Worm (Caenorhabditis elegans): ENCODE measurements around the gene ins-1.
A peak's percentile ranks its signal among the peaks of the same experiment; 100 is the strongest.

ins-1 gene

ce11 chrIV:10419896-10420295 is 16.6 kb upstream of the ins-1 start (continued):
- peak; percentile 44 for TF ChIP-seq C34F6.9 (tag; optimal IDR thresholded peaks at IDR 0.05)
- TF ChIP-seq ztf-1 (GFP tag; conservative IDR thresholded peaks at IDR 0.05): no peak

ce11 chrIV:10420440-10420839 is 16.1 kb upstream of the ins-1 start:
- TF ChIP-seq fos-1 (tag; optimal IDR thresholded peaks at IDR 0.05) (peak; percentile 71), mbf-1 (tag; optimal IDR thresholded peaks at IDR 0.05) (no peak)

ce11 chrIV:10421256-10421655 is 15.2 kb upstream of the ins-1 start:
- TF ChIP-seq lin-11 (tag; optimal IDR thresholded peaks at IDR 0.05) (no peak), unc-39 (tag; optimal IDR thresholded peaks at IDR 0.05) (no peak), blmp-1 (tag; optimal IDR thresholded peaks at IDR 0.05; ENCODE audit: insufficient read depth) (peak; percentile 41), zag-1 (tag; optimal IDR thresholded peaks at IDR 0.05) (no peak), aly-2 (tag; optimal IDR thresholded peaks at IDR 0.05) (no peak), sem-4 (tag; optimal IDR thresholded peaks at IDR 0.05) (no peak), nhr-129 (tag; optimal IDR thresholded peaks at IDR 0.05) (peak; percentile 18)

- TF ChIP-seq blmp-1 (tag; optimal IDR thresholded peaks at IDR 0.05; ENCODE audit: insufficient read depth) (no peak), F13H6.1 (tag; optimal IDR thresholded peaks at IDR 0.05) (peak; percentile 38)
Measured at ce11 chrIV:10422230-10422629, 14.3 kb upstream of the ins-1 start.

ce11 chrIV:10424535-10424934 is 12.0 kb upstream of the ins-1 start, which contains the start of gene F13B12.1:
F13B12.1 (minus strand) TSS chrIV:10424635.
- no peak for TF ChIP-seq sma-9 (GFP tag; optimal IDR thresholded peaks at IDR 0.05)
- TF ChIP-seq sma-9 (tag; optimal IDR thresholded peaks at IDR 0.05): no peak
- no peak for TF ChIP-seq R02D3.7 (tag; optimal IDR thresholded peaks at IDR 0.05)

ce11 chrIV:10425129-10425528 is 11.4 kb upstream of the ins-1 start:
- TF ChIP-seq unc-55 (GFP tag; optimal IDR thresholded peaks at IDR 0.05) (peak; percentile 47), C34F6.9 (tag; optimal IDR thresholded peaks at IDR 0.05) (peak; percentile 37), crh-2 (tag; optimal IDR thresholded peaks at IDR 0.05) (peak; percentile 6), F13H6.1 (tag; optimal IDR thresholded peaks at IDR 0.05) (peak; percentile 24), nhr-237 (tag; optimal IDR thresholded peaks at IDR 0.05) (no peak), skn-1 (tag; optimal IDR thresholded peaks at IDR 0.05) (no peak), lsy-2 (tag; optimal IDR thresholded peaks at IDR 0.05) (peak in 1 of 2 experiments; percentile 53), nhr-129 (tag; optimal IDR thresholded peaks at IDR 0.05) (peak; percentile 24), fos-1 (tag; optimal IDR thresholded peaks at IDR 0.05) (peak; percentile 21), lin-39 (tag; optimal IDR thresholded peaks at IDR 0.05) (no peak)

- no peak for TF ChIP-seq mbf-1 (tag; optimal IDR thresholded peaks at IDR 0.05)
- peak; percentile 5 for TF ChIP-seq skn-1 (tag; optimal IDR thresholded peaks at IDR 0.05)
- TF ChIP-seq fos-1 (tag; optimal IDR thresholded peaks at IDR 0.05): peak; percentile 32
- TF ChIP-seq crh-2 (tag; optimal IDR thresholded peaks at IDR 0.05): no peak
- TF ChIP-seq ZK546.5 (tag; optimal IDR thresholded peaks at IDR 0.05): no peak
- TF ChIP-seq nhr-11 (tag; optimal IDR thresholded peaks at IDR 0.05): no peak
- no peak for TF ChIP-seq blmp-1 (tag; optimal IDR thresholded peaks at IDR 0.05; ENCODE audit: insufficient read depth)
- TF ChIP-seq unc-55 (GFP tag; optimal IDR thresholded peaks at IDR 0.05): no peak
- no peak for TF ChIP-seq sma-3 (GFP tag; optimal IDR thresholded peaks at IDR 0.05)
Measured at ce11 chrIV:10429129-10429528, 7.4 kb upstream of the ins-1 start, which contains the start of gene F13B12.2. F13B12.2 (minus strand) TSS chrIV:10429130.

- no peak for TF ChIP-seq ceh-82 (tag; optimal IDR thresholded peaks at IDR 0.05)
- no peak for TF ChIP-seq alr-1 (tag; optimal IDR thresholded peaks at IDR 0.05)
- TF ChIP-seq snpc-4 (tag; optimal IDR thresholded peaks at IDR 0.05): no peak
- TF ChIP-seq sma-3 (GFP tag; optimal IDR thresholded peaks at IDR 0.05): no peak
- TF ChIP-seq nhr-77 (tag; optimal IDR thresholded peaks at IDR 0.05): no peak
- no peak for TF ChIP-seq nhr-23 (tag; optimal IDR thresholded peaks at IDR 0.05)
- TF ChIP-seq sem-4 (tag; optimal IDR thresholded peaks at IDR 0.05): no peak
- TF ChIP-seq nhr-12 (tag; optimal IDR thresholded peaks at IDR 0.05): no peak
- no peak for TF ChIP-seq aly-2 (tag; optimal IDR thresholded peaks at IDR 0.05)
- no peak for TF ChIP-seq ztf-1 (GFP tag; conservative IDR thresholded peaks at IDR 0.05)
- no peak for TF ChIP-seq crh-2 (tag; optimal IDR thresholded peaks at IDR 0.05)
- TF ChIP-seq C34F6.9 (tag; optimal IDR thresholded peaks at IDR 0.05): no peak
- TF ChIP-seq sma-9 (GFP tag; optimal IDR thresholded peaks at IDR 0.05): no peak
- no peak for TF ChIP-seq sma-9 (tag; optimal IDR thresholded peaks at IDR 0.05)
- no peak for TF ChIP-seq ZK546.5 (tag; optimal IDR thresholded peaks at IDR 0.05)
- TF ChIP-seq nhr-21 (tag; optimal IDR thresholded peaks at IDR 0.05): no peak
- no peak for TF ChIP-seq nhr-237 (tag; optimal IDR thresholded peaks at IDR 0.05)
Measured at ce11 chrIV:10430507-10430906, 6.0 kb upstream of the ins-1 start.
